Worm (Caenorhabditis elegans) whole organism, L4 larva: ENCODE results near the gene F49F1.14.

Source experiments
- D1046.2 ChIP-seq: fragments of 200-800 bp; sonication (Bioruptor generic); IDR thresholded peaks from 2 replicates; pipeline ENCODE4 v1.3.6; 2022; ENCODE audit warnings: missing genetic modification characterization, missing compliant biosample characterization
- F37D6.2 ChIP-seq: sonication (generic microtip); optimal IDR thresholded peaks from 2 replicates; lab custom pipeline; 2016; ENCODE audit warnings: mild to moderate bottlenecking, missing genetic modification characterization, missing compliant biosample characterization
- F44E2.7 ChIP-seq: fragments of 200-800 bp; sonication (Bioruptor generic); IDR thresholded peaks from 2 replicates; pipeline ENCODE4 v2.1.2; 2022; ENCODE audit warnings: missing genetic modification characterization, missing compliant biosample characterization
- R02D3.7 ChIP-seq: fragments of 150-350 bp; sonication (generic microtip); optimal IDR thresholded peaks from 3 replicates; lab custom pipeline; 2014; ENCODE audit warnings: missing biosample characterization, missing genetic modification characterization
- Y5F2A.4 ChIP-seq: fragments of 200-800 bp; sonication (Bioruptor generic); optimal IDR thresholded peaks from 2 replicates; lab custom pipeline; 2018; ENCODE audit warnings: mild to moderate bottlenecking, missing genetic modification characterization, missing compliant biosample characterization
- ZK337.2 ChIP-seq: fragments of 200-800 bp; sonication (Bioruptor generic); IDR thresholded peaks from 2 replicates; pipeline ENCODE4 v1.3.6; 2022; ENCODE audit warnings: missing genetic modification reagents, missing genetic modification characterization, missing compliant biosample characterization
- ZK546.5 ChIP-seq, 2 experiments: sonication (generic microtip); optimal IDR thresholded peaks; 2 replicates each; lab custom pipeline; 2017; ENCODE audit warnings: missing biosample characterization in 2 of 2, missing genetic modification characterization in 2 of 2
- ama-1 ChIP-seq: fragments of 150-350 bp; optimal IDR thresholded peaks from 2 replicates; lab custom pipeline; 2014; ENCODE audit warnings: inconsistent platforms, mixed read lengths
- attf-4 ChIP-seq: sonication (generic microtip); optimal IDR thresholded peaks from 3 replicates; lab custom pipeline; 2017; ENCODE audit warnings: missing biosample characterization, missing genetic modification characterization
- ceh-20 ChIP-seq: fragments of 200-800 bp; sonication (Bioruptor generic); IDR thresholded peaks from 2 replicates; pipeline ENCODE4 v1.3.6; 2022; ENCODE audit warnings: missing genetic modification reagents, missing genetic modification characterization, missing compliant biosample characterization
- ceh-32 ChIP-seq: sonication (generic microtip); optimal IDR thresholded peaks from 2 replicates; lab custom pipeline; 2016; ENCODE audit warnings: mild to moderate bottlenecking, missing genetic modification characterization, missing compliant biosample characterization; ENCODE audit not compliant: poor library complexity
- ceh-62 ChIP-seq: sonication (generic microtip); optimal IDR thresholded peaks from 2 replicates; lab custom pipeline; 2017; ENCODE audit warnings: missing biosample characterization, missing genetic modification characterization
- ceh-82 ChIP-seq: sonication (generic microtip); optimal IDR thresholded peaks from 2 replicates; lab custom pipeline; 2017; ENCODE audit warnings: missing biosample characterization, missing genetic modification characterization
- cey-2 ChIP-seq: sonication (generic microtip); optimal IDR thresholded peaks from 3 replicates; lab custom pipeline; 2017; ENCODE audit warnings: missing genetic modification characterization, mild to moderate bottlenecking, missing compliant biosample characterization, antibody characterized with exemption, borderline replicate concordance; ENCODE audit not compliant: insufficient read depth
- daf-12 ChIP-seq: fragments of 150-350 bp; optimal IDR thresholded peaks from 2 replicates; lab custom pipeline; 2014; ENCODE audit warnings: missing biosample characterization, missing genetic modification reagents, missing genetic modification characterization
- daf-16 ChIP-seq, 3 experiments: sonication (generic microtip); optimal IDR thresholded peaks; 2 replicates each; lab custom pipeline; 2016 to 2017; ENCODE audit warnings: missing genetic modification characterization in 3 of 3, missing genetic modification reagents in 3 of 3, mild to moderate bottlenecking in 2 of 3, missing compliant biosample characterization in 2 of 3, missing biosample characterization in 1 of 3, moderate library complexity in 1 of 3
- daf-19 ChIP-seq: fragments of 200-800 bp; sonication (Bioruptor generic); conservative IDR thresholded peaks from 2 replicates; pipeline ENCODE4 v1.3.6; 2022; ENCODE audit warnings: missing genetic modification characterization, missing compliant biosample characterization
- daf-8 ChIP-seq: fragments of 200-800 bp; sonication (Bioruptor generic); IDR thresholded peaks from 2 replicates; pipeline ENCODE4 v1.3.6; 2022; ENCODE audit warnings: missing genetic modification characterization, missing compliant biosample characterization
- dmd-8 ChIP-seq: fragments of 200-800 bp; sonication (Bioruptor generic); IDR thresholded peaks from 2 replicates; pipeline ENCODE4 v1.3.6; 2022; ENCODE audit warnings: missing genetic modification characterization, missing compliant biosample characterization
- dpl-1 ChIP-seq: fragments of 150-350 bp; optimal IDR thresholded peaks from 2 replicates; lab custom pipeline; 2014; ENCODE audit warnings: missing biosample characterization, missing genetic modification reagents, missing genetic modification characterization
- duxl-1 ChIP-seq: sonication (generic microtip); optimal IDR thresholded peaks from 2 replicates; lab custom pipeline; 2016; ENCODE audit warnings: mild to moderate bottlenecking, missing genetic modification characterization, moderate library complexity, missing compliant biosample characterization; ENCODE audit not compliant: poor library complexity
- egl-43 ChIP-seq: fragments of 200-800 bp; sonication (Bioruptor generic); IDR thresholded peaks from 2 replicates; pipeline ENCODE4 v1.3.6; 2022; ENCODE audit warnings: missing genetic modification reagents, missing genetic modification characterization, missing compliant biosample characterization
- fkh-10 ChIP-seq: fragments of 150-350 bp; optimal IDR thresholded peaks from 2 replicates; lab custom pipeline; 2014; ENCODE audit warnings: missing biosample characterization, missing genetic modification reagents, missing genetic modification characterization
- hlh-30 ChIP-seq: sonication (generic microtip); optimal IDR thresholded peaks from 2 replicates; lab custom pipeline; 2017; ENCODE audit warnings: antibody characterized with exemption, mild to moderate bottlenecking, missing genetic modification characterization, missing compliant biosample characterization; ENCODE audit not compliant: insufficient read depth
- hmg-1.1 ChIP-seq: fragments of 200-800 bp; sonication (Bioruptor generic); IDR thresholded peaks from 2 replicates; pipeline ENCODE4 v1.3.6; 2022; ENCODE audit warnings: missing genetic modification reagents, missing genetic modification characterization, missing compliant biosample characterization
- jun-1 ChIP-seq: fragments of 150-350 bp; optimal IDR thresholded peaks from 2 replicates; lab custom pipeline; 2014; ENCODE audit warnings: missing biosample characterization, missing genetic modification reagents, missing genetic modification characterization
- lin-15B ChIP-seq: fragments of 150-350 bp; sonication (generic microtip); optimal IDR thresholded peaks from 3 replicates; lab custom pipeline; 2014; ENCODE audit warnings: missing biosample characterization, missing genetic modification characterization
- lin-29 ChIP-seq: fragments of 200-800 bp; sonication (Bioruptor generic); IDR thresholded peaks from 2 replicates; pipeline ENCODE4 v1.3.6; 2022; ENCODE audit warnings: missing genetic modification reagents, missing genetic modification characterization, missing compliant biosample characterization
- mdt-29 ChIP-seq: fragments of 200-800 bp; sonication (Bioruptor generic); IDR thresholded peaks from 2 replicates; pipeline ENCODE4 v1.3.6; 2022; ENCODE audit warnings: missing genetic modification reagents, missing genetic modification characterization, missing compliant biosample characterization
- mxl-2 ChIP-seq: fragments of 200-800 bp; sonication (Bioruptor generic); conservative IDR thresholded peaks from 2 replicates; pipeline ENCODE4 v1.3.6; 2022; ENCODE audit warnings: missing genetic modification reagents, missing genetic modification characterization, missing compliant biosample characterization
- nhr-10 ChIP-seq: fragments of 150-350 bp; optimal IDR thresholded peaks from 2 replicates; lab custom pipeline; 2014; ENCODE audit warnings: missing biosample characterization, missing genetic modification characterization
- nhr-102 ChIP-seq: sonication (generic microtip); optimal IDR thresholded peaks from 2 replicates; lab custom pipeline; 2016; ENCODE audit warnings: mild to moderate bottlenecking, missing genetic modification characterization, moderate library complexity, missing compliant biosample characterization
- nhr-11 ChIP-seq: fragments of 150-350 bp; optimal IDR thresholded peaks from 2 replicates; lab custom pipeline; 2014; ENCODE audit warnings: missing biosample characterization, missing genetic modification characterization
- nhr-111 ChIP-seq: fragments of 200-800 bp; sonication (Bioruptor generic); optimal IDR thresholded peaks from 2 replicates; lab custom pipeline; 2018; ENCODE audit warnings: mild to moderate bottlenecking, missing genetic modification characterization, missing compliant biosample characterization
- nhr-28 ChIP-seq: fragments of 150-350 bp; optimal IDR thresholded peaks from 2 replicates; lab custom pipeline; 2014; ENCODE audit warnings: missing biosample characterization, missing genetic modification characterization
- nhr-42 ChIP-seq: fragments of 200-800 bp; sonication (Bioruptor generic); IDR thresholded peaks from 2 replicates; pipeline ENCODE4 v1.3.6; 2022; ENCODE audit warnings: missing genetic modification characterization, missing compliant biosample characterization
- nhr-6 ChIP-seq: fragments of 150-350 bp; optimal IDR thresholded peaks from 2 replicates; lab custom pipeline; 2014; ENCODE audit warnings: missing biosample characterization, missing genetic modification characterization
- nhr-76 ChIP-seq: fragments of 150-350 bp; optimal IDR thresholded peaks from 2 replicates; lab custom pipeline; 2014; ENCODE audit warnings: missing biosample characterization, missing genetic modification characterization
- nhr-77 ChIP-seq: fragments of 150-350 bp; optimal IDR thresholded peaks from 2 replicates; lab custom pipeline; 2014; ENCODE audit warnings: missing biosample characterization, missing genetic modification characterization
- pqm-1 ChIP-seq: sonication (generic microtip); optimal IDR thresholded peaks from 2 replicates; lab custom pipeline; 2017; ENCODE audit warnings: missing biosample characterization, missing genetic modification characterization
- rbr-2 ChIP-seq: sonication (generic microtip); optimal IDR thresholded peaks from 2 replicates; lab custom pipeline; 2016; ENCODE audit warnings: missing genotype, missing genetic modification characterization, missing compliant biosample characterization
- saeg-2 ChIP-seq: fragments of 200-800 bp; sonication (Bioruptor generic); IDR thresholded peaks from 2 replicates; pipeline ENCODE4 v1.3.6; 2022; ENCODE audit warnings: missing genetic modification reagents, missing genetic modification characterization, missing compliant biosample characterization
- sdz-12 ChIP-seq: fragments of 200-800 bp; sonication (Bioruptor generic); optimal IDR thresholded peaks from 2 replicates; lab custom pipeline; 2018; ENCODE audit warnings: mild to moderate bottlenecking, missing genetic modification characterization, missing compliant biosample characterization
- skn-1 ChIP-seq: fragments of 150-350 bp; optimal IDR thresholded peaks from 2 replicates; lab custom pipeline; 2014; ENCODE audit warnings: missing biosample characterization, missing genetic modification characterization
- snpc-1.2 ChIP-seq: fragments of 200-800 bp; sonication (Bioruptor generic); IDR thresholded peaks from 2 replicates; pipeline ENCODE4 v1.3.6; 2022; ENCODE audit warnings: missing genetic modification reagents, missing genetic modification characterization, missing compliant biosample characterization
- spr-3 ChIP-seq: fragments of 200-800 bp; sonication (Bioruptor generic); optimal IDR thresholded peaks from 2 replicates; lab custom pipeline; 2018; ENCODE audit warnings: mild to moderate bottlenecking, missing genetic modification characterization, missing compliant biosample characterization
- unc-39 ChIP-seq: sonication (generic microtip); optimal IDR thresholded peaks from 2 replicates; lab custom pipeline; 2017; ENCODE audit warnings: missing biosample characterization, missing genetic modification characterization
- unc-62 ChIP-seq, 3 experiments: fragments of 150-350 bp in 1 of 3; sonication (generic microtip); optimal IDR thresholded peaks in 2 of 3; peaks in 1 of 3; 1 replicate in 1 of 3; 2 replicates in 2 of 3; lab custom pipeline; 2014 to 2017; ENCODE audit warnings: missing biosample characterization in 3 of 3, missing genetic modification characterization in 3 of 3, missing genetic modification reagents in 3 of 3, missing genotype in 1 of 3
- zfp-2 ChIP-seq: sonication (generic microtip); optimal IDR thresholded peaks from 2 replicates; lab custom pipeline; 2016; ENCODE audit warnings: mild to moderate bottlenecking, missing genetic modification characterization, missing compliant biosample characterization
- zfp-3 ChIP-seq: fragments of 200-800 bp; sonication (Bioruptor generic); conservative IDR thresholded peaks from 2 replicates; pipeline ENCODE4 v1.3.6; 2022; ENCODE audit warnings: missing genetic modification reagents, missing genetic modification characterization, missing compliant biosample characterization
- zip-2 ChIP-seq: fragments of 150-350 bp; optimal IDR thresholded peaks from 2 replicates; lab custom pipeline; 2014; ENCODE audit warnings: missing biosample characterization, missing genetic modification characterization
- ztf-11 ChIP-seq: fragments of 150-350 bp; optimal IDR thresholded peaks from 2 replicates; lab custom pipeline; 2014; ENCODE audit warnings: missing biosample characterization, missing genetic modification characterization

F49F1.14 gene

ce11 chrIV:4093087-4093486 lies 19.2 kb downstream of the F49F1.14 start:
- TF ChIP-seq nhr-28 (tag; lab: Kevin White, UChicago) (peak; percentile 56), ztf-11 (no peak), pqm-1 (tag; lab: Kevin White, UChicago) (no peak), F37D6.2 (tag; lab: Kevin White, UChicago) (peak; percentile 53), spr-3 (GFP tag; lab: Kevin White, UChicago) (no peak), zfp-2 (tag; lab: Kevin White, UChicago) (peak; percentile 3), Y5F2A.4 (no peak), dmd-8 (GFP tag; lab: Robert Waterston, UW) (no peak), F44E2.7 (GFP tag; lab: Robert Waterston, UW) (no peak), unc-39 (tag; lab: Kevin White, UChicago) (no peak), daf-19 (GFP tag; lab: Robert Waterston, UW) (no peak), D1046.2 (no peak), jun-1 (tag; lab: Kevin White, UChicago) (no peak), attf-4 (tag; lab: Kevin White, UChicago) (no peak), ceh-82 (tag; lab: Kevin White, UChicago) (no peak), nhr-76 (tag; lab: Kevin White, UChicago) (no peak), sdz-12 (GFP tag; lab: Kevin White, UChicago) (no peak), ZK337.2 (no peak), zfp-3 (GFP tag; lab: Robert Waterston, UW) (no peak), cey-2 (tag; lab: Kevin White, UChicago) (no peak), mdt-29 (GFP tag; lab: Robert Waterston, UW) (no peak), nhr-111 (no peak), duxl-1 (peak; percentile 57), ceh-20 (peak; percentile 63; the same call in 1 of the 2 replicates), daf-16 (GFP tag; optimal IDR thresholded peaks at IDR 0.05; lab: Kevin White, UChicago) (peak in 1 of 2 experiments; percentile 28), daf-16 (tag; optimal IDR thresholded peaks at IDR 0.05; lab: Kevin White, UChicago) (peak; percentile 54), daf-12 (tag; lab: Kevin White, UChicago) (no peak), nhr-42 (no peak), zip-2 (tag; lab: Kevin White, UChicago) (no peak), lin-29 (GFP tag; lab: Robert Waterston, UW) (no peak), mxl-2 (GFP tag; lab: Robert Waterston, UW) (no peak), dpl-1 (peak; percentile 52), nhr-77 (peak; percentile 12), nhr-10 (tag; lab: Kevin White, UChicago) (no peak), R02D3.7 (tag; lab: Kevin White, UChicago) (no peak), daf-8 (GFP tag; lab: Robert Waterston, UW) (no peak), skn-1 (tag; lab: Kevin White, UChicago) (no peak), lin-15B (tag; lab: Kevin White, UChicago) (no peak), snpc-1.2 (GFP tag; lab: Robert Waterston, UW) (no peak), rbr-2 (tag; lab: Kevin White, UChicago) (peak; percentile 79), nhr-102 (tag; lab: Kevin White, UChicago) (peak; percentile 33), hmg-1.1 (GFP tag; lab: Robert Waterston, UW) (peak; percentile 92), saeg-2 (GFP tag; lab: Robert Waterston, UW) (no peak), nhr-6 (peak; percentile 18), egl-43 (peak; percentile 46; the same call in 1 of the 2 replicates), ZK546.5 (tag; optimal IDR thresholded peaks at IDR 0.05; lab: Kevin White, UChicago) (no peak), hlh-30 (tag; lab: Kevin White, UChicago) (peak; percentile 64), fkh-10 (GFP tag; lab: Kevin White, UChicago) (no peak), unc-62 (GFP tag; optimal IDR thresholded peaks at IDR 0.05 in 1 of 2; lab: Kevin White, UChicago) (no peak), unc-62 (tag; optimal IDR thresholded peaks at IDR 0.05; lab: Kevin White, UChicago) (no peak), ceh-32 (tag; lab: Kevin White, UChicago) (no peak), nhr-11 (tag; lab: Kevin White, UChicago) (peak; percentile 10), ama-1 (lab: Kevin White, UChicago) (peak; percentile 17), ceh-62 (tag; lab: Kevin White, UChicago) (no peak)
